Fruit fly (Drosophila melanogaster) whole organism, embryonic: ENCODE measurements around the gene da.
A peak's percentile ranks its signal among the peaks of the same experiment; 100 is the strongest.

ENCODE experiments used
- Asciz ChIP-seq: fragments of 200-800 bp; sonication (Bioruptor generic); optimal IDR thresholded peaks from 2 replicates; lab custom pipeline; 2017; ENCODE audit warnings: missing biosample characterization, mild to moderate bottlenecking, missing genetic modification characterization, missing genetic modification reagents
- BEAF-32 ChIP-seq: fragments of 200-800 bp; sonication (Bioruptor generic); optimal IDR thresholded peaks from 3 replicates; lab custom pipeline; 2017; ENCODE audit warnings: missing biosample characterization, missing genetic modification characterization, mild to moderate bottlenecking, moderate library complexity, missing genetic modification reagents
- Bgb ChIP-seq: fragments of 200-800 bp; sonication (Bioruptor generic); IDR thresholded peaks from 2 replicates; pipeline ENCODE4 v1.3.6; 2022; ENCODE audit warnings: missing biosample characterization, missing genetic modification characterization; ENCODE audit not compliant: partially characterized antibody
- Blimp-1 ChIP-seq: fragments of 200-800 bp; sonication (Bioruptor generic); optimal IDR thresholded peaks from 3 replicates; lab custom pipeline; 2018; ENCODE audit warnings: missing biosample characterization, missing genetic modification characterization, mild to moderate bottlenecking, moderate library complexity, missing genetic modification reagents
- CG12391 ChIP-seq: fragments of 200-800 bp; sonication (Bioruptor generic); optimal IDR thresholded peaks from 3 replicates; lab custom pipeline; 2018; ENCODE audit warnings: missing biosample characterization, mild to moderate bottlenecking, missing genetic modification characterization, moderate library complexity
- CG13424 ChIP-seq: fragments of 200-800 bp; sonication (Bioruptor generic); optimal IDR thresholded peaks from 2 replicates; lab custom pipeline; 2019; ENCODE audit warnings: missing biosample characterization, mild to moderate bottlenecking, missing genetic modification characterization, moderate library complexity
- CG13775 ChIP-seq: fragments of 200-800 bp; sonication (Bioruptor generic); optimal IDR thresholded peaks from 3 replicates; lab custom pipeline; 2017; ENCODE audit warnings: missing biosample characterization, mild to moderate bottlenecking, missing genetic modification characterization
- CG18262 ChIP-seq: fragments of 200-800 bp; optimal IDR thresholded peaks from 3 replicates; lab custom pipeline; 2019; ENCODE audit warnings: missing biosample characterization, mild to moderate bottlenecking, missing genetic modification characterization, moderate library complexity
- CG2712 ChIP-seq: fragments of 200-800 bp; optimal IDR thresholded peaks from 3 replicates; lab custom pipeline; 2019; ENCODE audit warnings: missing biosample characterization, mild to moderate bottlenecking, missing genetic modification characterization, moderate library complexity
- CG30020 ChIP-seq: fragments of 200-800 bp; optimal IDR thresholded peaks from 2 replicates; lab custom pipeline; 2019; ENCODE audit warnings: missing biosample characterization, mild to moderate bottlenecking, missing genetic modification characterization, moderate library complexity
- CG30431 ChIP-seq: fragments of 200-800 bp; sonication (Bioruptor generic); optimal IDR thresholded peaks from 2 replicates; lab custom pipeline; 2017; ENCODE audit warnings: missing biosample characterization, missing genetic modification characterization
- CG43689 ChIP-seq: fragments of 200-800 bp; sonication (Bioruptor generic); IDR thresholded peaks from 2 replicates; pipeline ENCODE4 v1.3.6; 2022; ENCODE audit warnings: missing biosample characterization, missing genetic modification characterization
- CG7987 ChIP-seq: fragments of 200-800 bp; sonication (Bioruptor generic); optimal IDR thresholded peaks from 2 replicates; lab custom pipeline; 2018; ENCODE audit warnings: missing biosample characterization, mild to moderate bottlenecking, missing genetic modification characterization, moderate library complexity
- CG8281 ChIP-seq: fragments of 200-800 bp; sonication (Bioruptor generic); optimal IDR thresholded peaks from 2 replicates; lab custom pipeline; 2018; ENCODE audit warnings: missing biosample characterization, mild to moderate bottlenecking, missing genetic modification characterization, moderate library complexity
- Doc2 ChIP-seq: fragments of 200-800 bp; sonication (Bioruptor generic); IDR thresholded peaks from 2 replicates; pipeline ENCODE4 v1.3.6; 2022; ENCODE audit warnings: missing biosample characterization, missing genetic modification characterization
- Dp ChIP-seq: fragments of 200-800 bp; sonication (Bioruptor generic); optimal IDR thresholded peaks from 2 replicates; lab custom pipeline; 2018; ENCODE audit warnings: missing biosample characterization, mild to moderate bottlenecking, missing genetic modification characterization, moderate library complexity
- Dref ChIP-seq: fragments of 200-800 bp; sonication (Bioruptor generic); IDR thresholded peaks from 2 replicates; pipeline ENCODE4 v1.3.6; 2022; ENCODE audit warnings: missing biosample characterization, missing genetic modification characterization
- Ets97D ChIP-seq: fragments of 200-800 bp; sonication (Bioruptor generic); optimal IDR thresholded peaks from 3 replicates; lab custom pipeline; 2016; ENCODE audit warnings: missing biosample characterization, missing genetic modification characterization
- H2.0 ChIP-seq: fragments of 200-800 bp; sonication (Bioruptor generic); IDR thresholded peaks from 2 replicates; pipeline ENCODE4 v1.3.6; 2022; ENCODE audit warnings: missing biosample characterization, missing genetic modification characterization
- Hey ChIP-seq: fragments of 200-800 bp; sonication (Bioruptor generic); optimal IDR thresholded peaks from 3 replicates; lab custom pipeline; 2018; ENCODE audit warnings: missing biosample characterization, mild to moderate bottlenecking, missing genetic modification characterization
- Kr ChIP-seq: fragments of 200-800 bp; sonication (Bioruptor generic); optimal IDR thresholded peaks from 2 replicates; lab custom pipeline; 2017; ENCODE audit warnings: missing biosample characterization, mild to moderate bottlenecking, missing genetic modification characterization
- MBD-R2 ChIP-seq: fragments of 200-800 bp; sonication (Bioruptor generic); IDR thresholded peaks from 2 replicates; pipeline ENCODE4 v1.3.6; 2022; ENCODE audit warnings: missing biosample characterization, missing genetic modification characterization
- Ptx1 ChIP-seq: fragments of 200-800 bp; sonication (Bioruptor generic); IDR thresholded peaks from 2 replicates; pipeline ENCODE4 v1.3.6; 2022; ENCODE audit warnings: missing biosample characterization, missing genetic modification characterization
- Scr ChIP-seq: fragments of 200-800 bp; sonication (Bioruptor generic); IDR thresholded peaks from 2 replicates; pipeline ENCODE4 v1.3.6; 2022; ENCODE audit warnings: missing biosample characterization, missing genetic modification characterization; ENCODE audit not compliant: partially characterized antibody
- Sin3A ChIP-seq: fragments of >200 bp; optimal IDR thresholded peaks from 2 replicates; lab custom pipeline; 2018
- Sox100B ChIP-seq: fragments of 200-800 bp; sonication (Bioruptor generic); optimal IDR thresholded peaks from 3 replicates; lab custom pipeline; 2018; ENCODE audit warnings: missing biosample characterization, mild to moderate bottlenecking, missing genetic modification characterization
- TFAM ChIP-seq: fragments of 200-800 bp; sonication (Bioruptor generic); optimal IDR thresholded peaks from 2 replicates; lab custom pipeline; 2017; ENCODE audit warnings: missing biosample characterization, missing genetic modification characterization, inconsistent platforms
- Tbp ChIP-seq: fragments of >200 bp; optimal IDR thresholded peaks from 2 replicates; lab custom pipeline; 2018; ENCODE audit warnings: missing biosample characterization, missing genetic modification characterization
- amos ChIP-seq: fragments of 200-800 bp; sonication (Bioruptor generic); IDR thresholded peaks from 2 replicates; pipeline ENCODE4 v1.3.6; 2022; ENCODE audit warnings: missing biosample characterization, missing genetic modification characterization; ENCODE audit not compliant: partially characterized antibody
- bbx ChIP-seq: fragments of 200-800 bp; sonication (Bioruptor generic); IDR thresholded peaks from 2 replicates; pipeline ENCODE4 v1.3.6; 2022; ENCODE audit warnings: missing biosample characterization, missing genetic modification characterization; ENCODE audit not compliant: partially characterized antibody
- bowl ChIP-seq: fragments of 200-800 bp; sonication (Bioruptor generic); IDR thresholded peaks from 2 replicates; pipeline ENCODE4 v1.3.6; 2022; ENCODE audit warnings: missing biosample characterization, missing genetic modification characterization
- crp ChIP-seq, 2 experiments: fragments of 200-800 bp; sonication (Bioruptor generic); optimal IDR thresholded peaks; 2 replicates in 1 of 2; 3 replicates in 1 of 2; lab custom pipeline; 2017; ENCODE audit warnings: missing biosample characterization in 2 of 2, missing genetic modification characterization in 2 of 2, mild to moderate bottlenecking in 1 of 2, moderate library complexity in 1 of 2
- esg ChIP-seq: fragments of 200-800 bp; sonication (Bioruptor generic); conservative IDR thresholded peaks from 2 replicates; pipeline ENCODE4 v1.3.6; 2022; ENCODE audit warnings: missing biosample characterization, missing genetic modification characterization
- ewg ChIP-seq: fragments of 200-800 bp; sonication (Bioruptor generic); optimal IDR thresholded peaks from 3 replicates; lab custom pipeline; 2017; ENCODE audit warnings: mild to moderate bottlenecking, missing biosample characterization, missing genetic modification reagents, missing genetic modification characterization
- gsb-n ChIP-seq: fragments of 200-800 bp; sonication (Bioruptor generic); optimal IDR thresholded peaks from 3 replicates; lab custom pipeline; 2018; ENCODE audit warnings: missing biosample characterization, mild to moderate bottlenecking, missing genetic modification characterization
- hbn ChIP-seq: fragments of 200-800 bp; sonication (Bioruptor generic); IDR thresholded peaks from 2 replicates; pipeline ENCODE4 v1.3.6; 2022; ENCODE audit warnings: missing biosample characterization, missing genetic modification characterization; ENCODE audit not compliant: partially characterized antibody
- nmo ChIP-seq: fragments of 200-800 bp; sonication (Bioruptor generic); optimal IDR thresholded peaks from 2 replicates; lab custom pipeline; 2018; ENCODE audit warnings: missing biosample characterization, mild to moderate bottlenecking, missing genetic modification characterization, moderate library complexity
- nom ChIP-seq: fragments of 200-800 bp; sonication (Bioruptor generic); optimal IDR thresholded peaks from 2 replicates; lab custom pipeline; 2017; ENCODE audit warnings: missing biosample characterization, missing genetic modification characterization, mild to moderate bottlenecking, moderate library complexity, missing genetic modification reagents
- onecut ChIP-seq: fragments of 200-800 bp; sonication (Bioruptor generic); IDR thresholded peaks from 2 replicates; pipeline ENCODE4 v1.3.6; 2022; ENCODE audit warnings: missing biosample characterization, missing genetic modification characterization
- pfk ChIP-seq: fragments of 200-800 bp; sonication (Bioruptor generic); optimal IDR thresholded peaks from 2 replicates; lab custom pipeline; 2018; ENCODE audit warnings: missing biosample characterization, mild to moderate bottlenecking, missing genetic modification characterization, moderate library complexity
- sna ChIP-seq: fragments of 200-800 bp; sonication (Bioruptor generic); IDR thresholded peaks from 2 replicates; pipeline ENCODE4 v1.3.6; 2022; ENCODE audit warnings: missing biosample characterization, missing genetic modification characterization; ENCODE audit not compliant: partially characterized antibody
- stwl ChIP-seq: fragments of 200-800 bp; sonication (Bioruptor generic); optimal IDR thresholded peaks from 3 replicates; lab custom pipeline; 2018; ENCODE audit warnings: missing biosample characterization, mild to moderate bottlenecking, missing genetic modification characterization, moderate library complexity
- trem ChIP-seq: fragments of 200-800 bp; optimal IDR thresholded peaks from 3 replicates; lab custom pipeline; 2019; ENCODE audit warnings: missing biosample characterization, mild to moderate bottlenecking, missing genetic modification characterization, moderate library complexity
- zen ChIP-seq: fragments of 200-800 bp; sonication (Bioruptor generic); optimal IDR thresholded peaks from 3 replicates; lab custom pipeline; 2018; ENCODE audit warnings: missing biosample characterization, mild to moderate bottlenecking, missing genetic modification characterization, moderate library complexity
- zen2 ChIP-seq: fragments of 200-800 bp; sonication (Bioruptor generic); IDR thresholded peaks from 3 replicates; pipeline ENCODE4 v1.3.6; 2022; ENCODE audit warnings: missing biosample characterization, missing genetic modification characterization; ENCODE audit not compliant: partially characterized antibody

Gene da

dm6 chr2L:10430802-10431476 lies 43.0 kb downstream of the da start, which contains the start of the genes Bug22 and TfIIB (continued):
- TF ChIP-seq Sin3A (lab: Kevin White, UChicago) (peak; percentile 9), Asciz (GFP tag; lab: Kevin White, UChicago) (peak; percentile 37), CG8281 (no peak)

- TF ChIP-seq zen2 (peak; percentile 5; the same call in 1 of the 3 replicates), Ptx1 (GFP tag; lab: Robert Waterston, UW) (no peak), Tbp (GFP tag; lab: Kevin White, UChicago) (no peak), CG43689 (GFP tag; lab: Robert Waterston, UW) (no peak), Dref (GFP tag; lab: Robert Waterston, UW) (peak; percentile 54), ewg (GFP tag; lab: Kevin White, UChicago) (peak; percentile 85), nmo (GFP tag; lab: Kevin White, UChicago) (peak; percentile 15), H2.0 (GFP tag; lab: Robert Waterston, UW) (no peak), BEAF-32 (GFP tag; lab: Kevin White, UChicago) (peak; percentile 60), CG12391 (peak; percentile 13), Bgb (GFP tag; lab: Robert Waterston, UW) (peak; percentile 42; the same call in 1 of the 2 replicates), bowl (GFP tag; lab: Robert Waterston, UW) (no peak), onecut (GFP tag; lab: Robert Waterston, UW) (peak; percentile 73), pfk (peak; percentile 90), esg (GFP tag; lab: Robert Waterston, UW) (no peak), Dp (GFP tag; lab: Kevin White, UChicago) (peak; percentile 21), CG13775 (GFP tag; lab: Kevin White, UChicago) (no peak), trem (tag; lab: Kevin White, UChicago) (peak; percentile 35), Sox100B (peak; percentile 31), nom (no peak), CG7987 (GFP tag; lab: Kevin White, UChicago) (no peak), CG13424 (tag; lab: Kevin White, UChicago) (peak; percentile 13), CG18262 (tag; lab: Kevin White, UChicago) (peak; percentile 29), stwl (peak; percentile 44), hbn (GFP tag; lab: Robert Waterston, UW) (peak; percentile 53; the same call in 1 of the 2 replicates), amos (GFP tag; lab: Robert Waterston, UW) (peak; percentile 55; the same call in 1 of the 2 replicates), Blimp-1 (GFP tag; lab: Kevin White, UChicago) (no peak), MBD-R2 (GFP tag; lab: Robert Waterston, UW) (peak; percentile 50), bbx (GFP tag; lab: Robert Waterston, UW) (peak; percentile 30; the same call in 1 of the 2 replicates), crp (GFP tag; optimal IDR thresholded peaks at IDR 0.05; lab: Kevin White, UChicago) (peak in 1 of 2 experiments; percentile 20), Kr (GFP tag; lab: Kevin White, UChicago) (no peak), zen (peak; percentile 1), sna (GFP tag; lab: Robert Waterston, UW) (0 out of 2 replicates have a peak, but pooled peaks have one; percentile 32), TFAM (GFP tag; lab: Kevin White, UChicago) (no peak), Doc2 (GFP tag; lab: Robert Waterston, UW) (no peak), Ets97D (GFP tag; lab: Kevin White, UChicago) (no peak), CG30020 (tag; lab: Kevin White, UChicago) (peak; percentile 94), Scr (peak; percentile 71), gsb-n (no peak), CG2712 (tag; lab: Kevin White, UChicago) (peak; percentile 30), Hey (tag; lab: Kevin White, UChicago) (no peak), CG30431 (GFP tag; lab: Kevin White, UChicago) (no peak)
Measured at dm6 chr2L:10435606-10436160, 47.8 kb downstream of the da start, which contains the start of the genes TBC1D16 and holn1. TSS of gene TBC1D16 (minus strand) at chr2L:10435656. TSS of gene holn1 (plus strand) at chr2L:10435995.
